Worm (Caenorhabditis elegans) whole organism, late embryonic: ENCODE results near the gene grd-16.

ENCODE experiments used
- elt-2 ChIP-seq: sonication (generic microtip); optimal IDR thresholded peaks from 2 replicates; lab custom pipeline; 2016; ENCODE audit warnings: missing genetic modification reagents, missing genetic modification characterization, missing compliant biosample characterization
- hlh-13 ChIP-seq: fragments of 200-800 bp; sonication (Bioruptor generic); optimal IDR thresholded peaks from 2 replicates; lab custom pipeline; 2018; ENCODE audit warnings: mild to moderate bottlenecking, missing genetic modification characterization, missing compliant biosample characterization
- unc-42 ChIP-seq: sonication (generic microtip); optimal IDR thresholded peaks from 2 replicates; lab custom pipeline; 2016; ENCODE audit warnings: missing genotype, missing genetic modification characterization, missing compliant biosample characterization
- ztf-16 ChIP-seq: sonication (generic microtip); optimal IDR thresholded peaks from 2 replicates; lab custom pipeline; 2017; ENCODE audit warnings: missing genetic modification characterization, missing compliant biosample characterization

ce11 chrIV:2470114-2470513 is 6.4 kb upstream of the grd-16 start, which contains the start of gene ilys-1:
- no peak for TF ChIP-seq hlh-13 (GFP tag; lab: Kevin White, UChicago)
- TF ChIP-seq unc-42 (tag; lab: Kevin White, UChicago), result no peak
- TF ChIP-seq ztf-16 (tag; lab: Kevin White, UChicago), result no peak
- TF ChIP-seq elt-2, result no peak
